Worm (Caenorhabditis elegans) whole organism, late embryonic: ENCODE measurements around the gene sra-4.

ENCODE experiments used
- ama-1 ChIP-seq: fragments of 150-350 bp; optimal IDR thresholded peaks from 2 replicates; lab custom pipeline; 2014
- hlh-30 ChIP-seq: sonication (generic microtip); optimal IDR thresholded peaks from 2 replicates; lab custom pipeline; 2017; ENCODE audit warnings: antibody characterized with exemption, missing genetic modification characterization, missing compliant biosample characterization; ENCODE audit not compliant: insufficient read depth
- ttx-3 ChIP-seq: sonication (generic microtip); optimal IDR thresholded peaks from 2 replicates; lab custom pipeline; 2016; ENCODE audit warnings: missing genetic modification reagents, missing genetic modification characterization, missing compliant biosample characterization
- ztf-16 ChIP-seq: sonication (generic microtip); optimal IDR thresholded peaks from 2 replicates; lab custom pipeline; 2017; ENCODE audit warnings: missing genetic modification characterization, missing compliant biosample characterization

- TF ChIP-seq ttx-3 (no peak), ama-1 (lab: Kevin White, UChicago) (no peak), ztf-16 (tag; lab: Kevin White, UChicago) (no peak), hlh-30 (tag; lab: Kevin White, UChicago) (no peak)
Observed at ce11 chrII:9493242-9494058, 49.2 kb downstream of the sra-4 start.
